Worm (Caenorhabditis elegans) whole organism, L1 larva: ENCODE measurements around the gene R04E5.7.
A peak's percentile ranks its signal among the peaks of the same experiment; 100 is the strongest.

Experiments
- aha-1 ChIP-seq: fragments of 150-350 bp; optimal IDR thresholded peaks from 2 replicates; lab custom pipeline; 2014; ENCODE audit warnings: missing biosample characterization, missing genetic modification characterization
- aly-2 ChIP-seq: fragments of 150-350 bp; optimal IDR thresholded peaks from 2 replicates; lab custom pipeline; 2014; ENCODE audit warnings: missing biosample characterization, missing genetic modification characterization
- blmp-1 ChIP-seq: fragments of 150-350 bp; optimal IDR thresholded peaks from 2 replicates; lab custom pipeline; 2014; ENCODE audit warnings: missing biosample characterization, missing genetic modification characterization
- ceh-63 ChIP-seq: fragments of 200-800 bp; sonication (Bioruptor generic); optimal IDR thresholded peaks from 2 replicates; lab custom pipeline; 2018; ENCODE audit warnings: mild to moderate bottlenecking, missing genetic modification characterization, missing compliant biosample characterization
- ceh-8 ChIP-seq: fragments of 200-800 bp; sonication (Bioruptor generic); optimal IDR thresholded peaks from 2 replicates; lab custom pipeline; 2018; ENCODE audit warnings: mild to moderate bottlenecking, missing genetic modification characterization, moderate library complexity, missing compliant biosample characterization
- dsc-1 ChIP-seq: sonication (generic microtip); optimal IDR thresholded peaks from 2 replicates; lab custom pipeline; 2016; ENCODE audit warnings: mild to moderate bottlenecking, missing genetic modification characterization, missing compliant biosample characterization
- efl-1 ChIP-seq, 4 experiments: fragments of 150-350 bp; optimal IDR thresholded peaks in 3 of 4; peaks in 1 of 4; 1 replicate in 1 of 4; 2 replicates in 3 of 4; lab custom pipeline; 2014; ENCODE audit warnings: missing biosample characterization in 2 of 4, missing genetic modification characterization in 2 of 4, missing genetic modification reagents in 2 of 4
- efl-3 ChIP-seq: fragments of 200-800 bp; sonication (Bioruptor generic); optimal IDR thresholded peaks from 2 replicates; lab custom pipeline; 2018; ENCODE audit warnings: mild to moderate bottlenecking, missing genetic modification characterization, missing compliant biosample characterization
- elt-2 ChIP-seq: sonication (generic microtip); optimal IDR thresholded peaks from 2 replicates; lab custom pipeline; 2016; ENCODE audit warnings: missing genetic modification characterization, mild to moderate bottlenecking, inconsistent platforms, missing compliant biosample characterization, missing genetic modification reagents
- elt-3 ChIP-seq, 6 experiments: fragments of 150-350 bp in 1 of 6; sonication (generic microtip); optimal IDR thresholded peaks; 2 replicates each; lab custom pipeline; 2017 to 2018; ENCODE audit warnings: missing biosample characterization in 6 of 6, missing genetic modification characterization in 6 of 6, inconsistent platforms in 1 of 6
- fkh-8 ChIP-seq: sonication (generic microtip); optimal IDR thresholded peaks from 2 replicates; lab custom pipeline; 2016; ENCODE audit warnings: mild to moderate bottlenecking, missing genetic modification characterization, missing compliant biosample characterization
- grh-1 ChIP-seq: fragments of 200-800 bp; sonication (Bioruptor generic); IDR thresholded peaks from 2 replicates; pipeline ENCODE4 v1.3.6; 2022; ENCODE audit warnings: missing genetic modification reagents, missing genetic modification characterization, missing compliant biosample characterization
- hlh-4 ChIP-seq: sonication (generic microtip); optimal IDR thresholded peaks from 2 replicates; lab custom pipeline; 2016; ENCODE audit warnings: mild to moderate bottlenecking, missing genetic modification characterization, missing compliant biosample characterization
- irx-1 ChIP-seq: sonication (generic microtip); optimal IDR thresholded peaks from 2 replicates; lab custom pipeline; 2016; ENCODE audit warnings: missing genetic modification characterization, missing compliant biosample characterization
- jun-1 ChIP-seq: fragments of 150-350 bp; optimal IDR thresholded peaks from 2 replicates; lab custom pipeline; 2014; ENCODE audit warnings: missing biosample characterization, missing genetic modification reagents, missing genetic modification characterization
- lin-13 ChIP-seq: fragments of 150-350 bp; optimal IDR thresholded peaks from 2 replicates; lab custom pipeline; 2014; ENCODE audit warnings: missing biosample characterization, missing genetic modification reagents, missing genetic modification characterization
- lin-35 ChIP-seq, 2 experiments: fragments of 150-350 bp; optimal IDR thresholded peaks; 2 replicates each; lab custom pipeline; 2014; ENCODE audit warnings: missing biosample characterization in 2 of 2, missing genetic modification characterization in 2 of 2, missing genetic modification reagents in 2 of 2
- lir-3 ChIP-seq: sonication (generic microtip); optimal IDR thresholded peaks from 2 replicates; lab custom pipeline; 2016; ENCODE audit warnings: mild to moderate bottlenecking, missing genetic modification characterization, moderate library complexity, missing compliant biosample characterization; ENCODE audit not compliant: poor library complexity
- mdl-1 ChIP-seq, 2 experiments: fragments of 150-350 bp; optimal IDR thresholded peaks; 2 replicates each; lab custom pipeline; 2014 to 2017; ENCODE audit warnings: missing biosample characterization in 2 of 2, missing genetic modification characterization in 2 of 2, inconsistent platforms in 1 of 2
- nhr-47 ChIP-seq: sonication (generic microtip); optimal IDR thresholded peaks from 2 replicates; lab custom pipeline; 2016; ENCODE audit warnings: mild to moderate bottlenecking, missing genetic modification characterization, moderate library complexity, missing compliant biosample characterization
- nhr-71 ChIP-seq: sonication (generic microtip); optimal IDR thresholded peaks from 2 replicates; lab custom pipeline; 2016; ENCODE audit warnings: mild to moderate bottlenecking, missing genetic modification characterization, moderate library complexity, missing compliant biosample characterization
- nhr-85 ChIP-seq: sonication (generic microtip); peaks from one replicate; lab custom pipeline; 2016; ENCODE audit warnings: missing genetic modification characterization, inconsistent platforms, missing compliant biosample characterization
- nhr-90 ChIP-seq: sonication (generic microtip); optimal IDR thresholded peaks from 2 replicates; lab custom pipeline; 2016; ENCODE audit warnings: mild to moderate bottlenecking, missing genetic modification characterization, missing compliant biosample characterization; ENCODE audit not compliant: poor library complexity
- pag-3 ChIP-seq: sonication (generic microtip); optimal IDR thresholded peaks from 2 replicates; lab custom pipeline; 2017; ENCODE audit warnings: missing genetic modification characterization, mild to moderate bottlenecking, missing compliant biosample characterization, antibody characterized with exemption, borderline replicate concordance; ENCODE audit not compliant: insufficient read depth
- pqm-1 ChIP-seq: sonication (generic microtip); optimal IDR thresholded peaks from 3 replicates; lab custom pipeline; 2017; ENCODE audit warnings: missing biosample characterization, missing genetic modification characterization
- rnt-1 ChIP-seq: sonication (generic microtip); optimal IDR thresholded peaks from 2 replicates; lab custom pipeline; 2016; ENCODE audit warnings: mild to moderate bottlenecking, missing genetic modification characterization, moderate library complexity, missing compliant biosample characterization
- sptf-1 ChIP-seq: fragments of 150-350 bp; optimal IDR thresholded peaks from 2 replicates; lab custom pipeline; 2014; ENCODE audit warnings: missing biosample characterization, missing genetic modification characterization
- tlp-1 ChIP-seq: fragments of 150-350 bp; optimal IDR thresholded peaks from 2 replicates; lab custom pipeline; 2014; ENCODE audit warnings: missing biosample characterization, missing genetic modification characterization

R04E5.7 gene

DNA sequence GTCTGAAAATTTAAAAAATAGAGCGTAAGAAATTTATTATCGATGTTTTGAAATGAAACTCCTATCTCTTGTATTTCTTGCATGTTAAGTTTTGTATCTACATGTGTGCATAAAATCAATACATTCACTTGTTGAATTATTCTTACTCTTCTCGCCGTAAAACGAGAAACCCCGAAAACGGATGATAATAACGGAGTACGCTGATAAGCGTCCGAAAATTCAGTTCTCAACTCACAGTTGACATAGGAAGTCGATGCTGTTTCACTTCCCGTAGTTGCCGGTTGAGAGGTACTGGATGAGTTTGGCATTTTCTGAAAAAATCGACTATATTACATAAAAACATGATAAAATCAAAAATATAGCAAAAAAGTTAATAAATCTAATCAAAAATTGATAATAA is 38.3 kb upstream of the R04E5.7 start, which contains the start of gene sec-15:
TSS of gene sec-15 (minus strand) at position 311 of the 400 bp plus-strand sequence.
- TF ChIP-seq grh-1 (GFP tag; lab: Robert Waterston, UW) (no peak), sptf-1 (tag; lab: Kevin White, UChicago) (no peak), jun-1 (tag; lab: Kevin White, UChicago) (no peak), hlh-4 (tag; lab: Kevin White, UChicago) (no peak), pag-3 (tag; lab: Kevin White, UChicago) (no peak), rnt-1 (no peak), nhr-47 (tag; lab: Kevin White, UChicago) (no peak)

DNA sequence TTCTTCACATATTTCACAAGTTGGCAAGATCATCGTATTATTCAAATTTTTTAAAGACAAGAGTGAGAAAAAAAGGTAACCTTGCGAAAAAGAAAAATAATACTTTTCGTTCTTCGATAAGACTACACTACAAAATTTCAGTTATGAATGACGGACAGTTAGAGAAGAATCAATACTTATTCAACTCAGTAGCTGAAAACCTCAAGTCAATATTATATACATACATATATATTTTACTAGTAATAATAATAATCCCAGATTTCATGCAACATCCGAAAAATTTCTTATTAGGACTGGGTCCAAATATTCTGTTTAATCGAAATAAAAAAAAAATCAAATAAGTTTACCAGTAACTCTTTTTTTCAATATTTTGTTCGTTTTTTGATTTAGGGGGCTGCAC is 34.1 kb upstream of the R04E5.7 start, which contains the start of gene C28G1.6:
TSS of gene C28G1.6 (minus strand) at position 101 of the 400 bp plus-strand sequence.
- TF ChIP-seq tlp-1 (tag; lab: Kevin White, UChicago), result no peak
- TF ChIP-seq dsc-1, result no peak
- no peak for TF ChIP-seq nhr-71 (tag; lab: Kevin White, UChicago)
- no peak for TF ChIP-seq nhr-85 (tag; lab: Kevin White, UChicago)
- no peak for TF ChIP-seq aly-2 (tag; lab: Kevin White, UChicago)
- TF ChIP-seq irx-1 (tag; lab: Kevin White, UChicago), result no peak
- TF ChIP-seq elt-2 (tag; lab: Kevin White, UChicago), result peak; percentile 14

DNA sequence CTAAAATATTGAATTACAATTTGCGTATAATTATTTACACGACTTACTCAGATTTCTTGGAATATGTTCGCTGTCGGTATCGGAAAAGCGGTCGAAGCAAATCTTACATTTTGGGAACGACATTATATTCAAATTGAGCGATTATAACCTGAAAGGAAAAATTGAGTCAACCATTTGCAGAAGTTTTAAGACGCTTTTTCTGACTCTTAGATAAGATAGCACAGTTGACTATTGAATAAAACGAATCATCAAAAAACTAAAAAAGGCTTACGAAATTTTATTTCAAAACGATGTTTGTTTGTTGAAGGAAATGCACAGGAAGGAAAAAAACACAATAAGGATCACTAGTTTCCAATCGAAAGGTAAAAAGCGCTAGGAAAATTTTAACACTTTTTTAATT is 31.3 kb upstream of the R04E5.7 start, which contains the start of gene rcs-1:
TSS of gene rcs-1 (minus strand) at position 176 of the 400 bp plus-strand sequence.
- TF ChIP-seq aha-1 (no peak), lin-13 (no peak)

DNA sequence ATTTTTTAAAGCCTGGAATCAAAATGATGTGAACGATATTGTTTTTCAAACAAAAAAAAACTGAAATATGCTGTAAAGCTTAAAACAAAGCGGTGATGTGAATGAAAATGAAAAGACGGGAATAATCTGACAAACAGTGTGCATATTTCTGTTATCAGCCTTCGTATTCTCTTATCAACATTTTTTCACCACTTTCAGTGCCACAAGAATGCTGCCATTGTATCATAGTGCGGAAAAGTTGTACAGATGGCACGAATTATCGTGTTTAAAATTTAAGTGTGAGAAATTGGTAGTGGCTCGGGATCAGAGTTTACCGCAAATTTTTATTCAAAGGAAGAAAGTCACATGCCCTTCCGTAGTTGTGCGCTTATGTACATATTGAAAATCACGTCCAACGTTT is 27.4 kb upstream of the R04E5.7 start, which contains the start of gene ifd-1:
TSS of gene ifd-1 (minus strand) at position 12 of the 400 bp plus-strand sequence.
- peak; percentile 92 for TF ChIP-seq elt-2 (tag; lab: Kevin White, UChicago)
- TF ChIP-seq lin-13, result no peak
- TF ChIP-seq efl-3, result no peak
- TF ChIP-seq lin-35 (GFP tag; optimal IDR thresholded peaks at IDR 0.05; lab: Kevin White, UChicago), result peak in 1 of 2 experiments; percentile 34
- TF ChIP-seq nhr-90 (tag; lab: Kevin White, UChicago), result peak; percentile 21
- TF ChIP-seq fkh-8 (tag; lab: Kevin White, UChicago), result no peak
- peak; percentile 23 for TF ChIP-seq jun-1 (tag; lab: Kevin White, UChicago)
- no peak for TF ChIP-seq ceh-63 (GFP tag; lab: Kevin White, UChicago)
- TF ChIP-seq lir-3 (tag; lab: Kevin White, UChicago), result no peak
- TF ChIP-seq mdl-1 (tag; optimal IDR thresholded peaks at IDR 0.05; lab: Kevin White, UChicago), result no peak
- TF ChIP-seq pqm-1 (tag; lab: Kevin White, UChicago), result peak; percentile 15
- no peak for TF ChIP-seq efl-1 (optimal IDR thresholded peaks at IDR 0.05; lab: Kevin White, UChicago)
- TF ChIP-seq efl-1 (GFP tag; optimal IDR thresholded peaks at IDR 0.05 in 1 of 2; lab: Kevin White, UChicago), result peak in 1 of 2 experiments; percentile 47
- TF ChIP-seq blmp-1 (tag; lab: Kevin White, UChicago), result no peak

DNA sequence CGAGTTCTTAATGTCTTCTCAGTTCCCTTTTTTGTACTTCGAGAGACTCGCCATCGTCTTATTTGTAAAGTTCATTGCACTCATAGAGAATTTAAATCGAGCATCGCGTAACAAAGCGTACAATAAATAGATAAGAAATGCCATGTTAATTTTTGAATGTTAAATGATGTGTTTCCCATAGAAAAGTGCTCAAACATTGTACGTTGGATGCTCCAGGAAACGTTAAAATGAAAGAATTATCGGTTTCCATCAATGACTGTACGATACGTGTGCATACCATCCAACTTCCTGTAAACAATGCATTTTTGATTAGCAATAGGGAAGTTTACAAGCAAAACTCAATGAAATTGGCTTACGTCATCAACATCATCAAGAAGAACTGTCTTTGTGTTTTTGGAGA is 23.6 kb upstream of the R04E5.7 start:
- TF ChIP-seq lin-35 (GFP tag; optimal IDR thresholded peaks at IDR 0.05; lab: Kevin White, UChicago) (peak in 1 of 2 experiments; percentile 13), ceh-8 (GFP tag; lab: Kevin White, UChicago) (no peak), elt-2 (tag; lab: Kevin White, UChicago) (peak; percentile 75)

DNA sequence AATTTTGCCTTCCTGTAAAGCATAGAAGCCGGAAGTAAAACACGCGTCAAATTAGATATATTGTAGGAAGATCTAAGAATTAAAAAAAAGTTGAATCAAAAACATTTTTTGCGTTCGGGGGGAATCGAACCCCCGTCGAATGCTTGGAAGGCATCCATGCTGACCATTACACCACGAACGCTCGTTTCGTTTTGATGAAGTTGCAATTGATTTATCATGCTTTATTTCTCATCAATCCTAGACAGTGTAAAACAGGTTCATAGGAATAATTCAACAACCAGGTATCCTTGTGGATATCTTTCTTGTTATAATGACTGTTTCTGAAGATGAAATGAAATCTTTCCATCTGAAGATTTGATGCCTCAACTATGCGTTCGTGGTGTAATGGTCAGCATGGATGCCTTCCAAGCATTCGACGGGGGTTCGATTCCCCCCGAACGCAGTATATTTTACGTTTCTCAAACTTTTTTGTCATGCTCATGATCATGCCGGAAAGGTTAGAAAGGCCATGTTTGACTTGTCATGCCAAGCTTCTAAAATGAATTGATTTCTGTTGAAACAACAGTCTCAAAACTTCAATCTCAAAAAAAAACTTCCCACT is 22.9 kb upstream of the R04E5.7 start:
- TF ChIP-seq blmp-1 (tag; lab: Kevin White, UChicago), result peak; percentile 5
- no peak for TF ChIP-seq elt-2 (tag; lab: Kevin White, UChicago)
- no peak for TF ChIP-seq ceh-8 (GFP tag; lab: Kevin White, UChicago)
- TF ChIP-seq grh-1 (GFP tag; lab: Robert Waterston, UW), result peak; percentile 16; the same call in 1 of the 2 replicates
- TF ChIP-seq elt-3 (tag; optimal IDR thresholded peaks at IDR 0.05; lab: Kevin White, UChicago), result no peak
- no peak for TF ChIP-seq efl-1 (optimal IDR thresholded peaks at IDR 0.05; lab: Kevin White, UChicago)
- TF ChIP-seq efl-1 (GFP tag; optimal IDR thresholded peaks at IDR 0.05 in 1 of 2; lab: Kevin White, UChicago), result peak in 1 of 2 experiments; percentile 36
